Fruit fly (Drosophila melanogaster) whole organism, embryonic: ENCODE results near the gene rngo.

Source experiments
- Blimp-1 ChIP-seq: fragments of 200-800 bp; sonication (Bioruptor generic); optimal IDR thresholded peaks from 3 replicates; lab custom pipeline; 2018; ENCODE audit warnings: missing biosample characterization, missing genetic modification characterization, mild to moderate bottlenecking, moderate library complexity, missing genetic modification reagents
- CG10147 ChIP-seq: fragments of 200-800 bp; sonication (Bioruptor generic); optimal IDR thresholded peaks from 2 replicates; lab custom pipeline; 2019; ENCODE audit warnings: missing biosample characterization, mild to moderate bottlenecking, missing genetic modification characterization, moderate library complexity
- CG10979 ChIP-seq: fragments of 200-800 bp; sonication (Bioruptor generic); optimal IDR thresholded peaks from 2 replicates; lab custom pipeline; 2018; ENCODE audit warnings: missing biosample characterization, mild to moderate bottlenecking, missing genetic modification characterization, moderate library complexity
- CG11398 ChIP-seq: fragments of 200-800 bp; sonication (Bioruptor generic); optimal IDR thresholded peaks from 2 replicates; lab custom pipeline; 2016; ENCODE audit warnings: missing biosample characterization, missing genetic modification characterization
- CG12236 ChIP-seq: fragments of 200-800 bp; sonication (Bioruptor generic); optimal IDR thresholded peaks from 2 replicates; lab custom pipeline; 2016; ENCODE audit warnings: missing biosample characterization, missing genetic modification characterization
- CG12659 ChIP-seq: fragments of 200-800 bp; sonication (Bioruptor generic); optimal IDR thresholded peaks from 3 replicates; lab custom pipeline; 2017; ENCODE audit warnings: mild to moderate bottlenecking, missing biosample characterization, missing genetic modification reagents, missing genetic modification characterization
- CG13287 ChIP-seq: fragments of 200-800 bp; sonication (Bioruptor generic); IDR thresholded peaks from 2 replicates; pipeline ENCODE4 v1.3.6; 2022; ENCODE audit warnings: missing biosample characterization, missing genetic modification characterization; ENCODE audit not compliant: partially characterized antibody
- CG14050 ChIP-seq: fragments of 200-800 bp; sonication (Bioruptor generic); IDR thresholded peaks from 3 replicates; pipeline ENCODE4 v1.3.6; 2022; ENCODE audit warnings: missing biosample characterization, missing genetic modification characterization
- CG14441 ChIP-seq: fragments of 200-800 bp; sonication (Bioruptor generic); IDR thresholded peaks from 2 replicates; pipeline ENCODE4 v1.3.6; 2022; ENCODE audit warnings: missing biosample characterization, missing genetic modification characterization
- CG15269 ChIP-seq: fragments of 200-800 bp; sonication (Bioruptor generic); optimal IDR thresholded peaks from 2 replicates; lab custom pipeline; 2018; ENCODE audit warnings: missing biosample characterization, mild to moderate bottlenecking, missing genetic modification characterization, moderate library complexity
- CG16863 ChIP-seq: fragments of 200-800 bp; sonication (Bioruptor generic); optimal IDR thresholded peaks from 3 replicates; lab custom pipeline; 2016; ENCODE audit warnings: missing biosample characterization, missing genetic modification characterization
- CG17385 ChIP-seq: fragments of 200-800 bp; sonication (Bioruptor generic); optimal IDR thresholded peaks from 3 replicates; lab custom pipeline; 2018; ENCODE audit warnings: missing biosample characterization, mild to moderate bottlenecking, missing genetic modification characterization
- CG18619 ChIP-seq: fragments of 200-800 bp; sonication (Bioruptor generic); optimal IDR thresholded peaks from 3 replicates; lab custom pipeline; 2017; ENCODE audit warnings: missing biosample characterization, mild to moderate bottlenecking, missing genetic modification characterization
- CG4617 ChIP-seq: fragments of 200-800 bp; sonication (Bioruptor generic); optimal IDR thresholded peaks from 3 replicates; lab custom pipeline; 2016; ENCODE audit warnings: missing biosample characterization, missing genetic modification characterization, borderline replicate concordance
- CG5953 ChIP-seq: fragments of 200-800 bp; sonication (Bioruptor generic); IDR thresholded peaks from 2 replicates; pipeline ENCODE4 v1.3.6; 2022; ENCODE audit warnings: missing biosample characterization, missing genetic modification characterization
- CG7839 ChIP-seq: fragments of 200-800 bp; sonication (Bioruptor generic); optimal IDR thresholded peaks from 3 replicates; lab custom pipeline; 2018; ENCODE audit warnings: missing biosample characterization, mild to moderate bottlenecking, missing genetic modification characterization, moderate library complexity
- CG7987 ChIP-seq: fragments of 200-800 bp; sonication (Bioruptor generic); optimal IDR thresholded peaks from 2 replicates; lab custom pipeline; 2018; ENCODE audit warnings: missing biosample characterization, mild to moderate bottlenecking, missing genetic modification characterization, moderate library complexity
- Camta ChIP-seq: fragments of 200-800 bp; sonication (Bioruptor generic); optimal IDR thresholded peaks from 2 replicates; lab custom pipeline; 2016; ENCODE audit warnings: missing biosample characterization, missing genetic modification characterization
- Dad ChIP-seq: fragments of 200-800 bp; sonication (Bioruptor generic); optimal IDR thresholded peaks from 3 replicates; lab custom pipeline; 2016; ENCODE audit warnings: missing biosample characterization, missing genetic modification characterization
- Dbx ChIP-seq: fragments of 200-800 bp; sonication (Bioruptor generic); IDR thresholded peaks from 3 replicates; pipeline ENCODE4 v1.3.6; 2022; ENCODE audit warnings: missing biosample characterization, missing genetic modification characterization
- Dp ChIP-seq: fragments of 200-800 bp; sonication (Bioruptor generic); optimal IDR thresholded peaks from 2 replicates; lab custom pipeline; 2018; ENCODE audit warnings: missing biosample characterization, mild to moderate bottlenecking, missing genetic modification characterization, moderate library complexity
- Drgx ChIP-seq: fragments of 200-800 bp; sonication (Bioruptor generic); IDR thresholded peaks from 2 replicates; pipeline ENCODE4 v1.3.6; 2022; ENCODE audit warnings: missing biosample characterization, missing genetic modification characterization
- E2f2 ChIP-seq: fragments of 200-800 bp; sonication (Bioruptor generic); IDR thresholded peaks from 2 replicates; pipeline ENCODE4 v1.3.6; 2022; ENCODE audit warnings: missing biosample characterization, missing genetic modification characterization
- GATAe ChIP-seq: fragments of 200-800 bp; sonication (Bioruptor generic); conservative IDR thresholded peaks from 2 replicates; pipeline ENCODE4 v1.3.6; 2022; ENCODE audit warnings: missing biosample characterization, missing genetic modification characterization
- HLH3B ChIP-seq: fragments of 200-800 bp; sonication (Bioruptor generic); IDR thresholded peaks from 2 replicates; pipeline ENCODE4 v1.3.6; 2022; ENCODE audit warnings: missing biosample characterization, missing genetic modification characterization
- HmgZ ChIP-seq: fragments of 200-800 bp; sonication (Bioruptor generic); optimal IDR thresholded peaks from 2 replicates; lab custom pipeline; 2018; ENCODE audit warnings: missing biosample characterization, mild to moderate bottlenecking, missing genetic modification characterization
- Kr ChIP-seq: fragments of 200-800 bp; sonication (Bioruptor generic); optimal IDR thresholded peaks from 2 replicates; lab custom pipeline; 2017; ENCODE audit warnings: missing biosample characterization, mild to moderate bottlenecking, missing genetic modification characterization
- Mes4 ChIP-seq: fragments of 200-800 bp; sonication (Bioruptor generic); optimal IDR thresholded peaks from 2 replicates; lab custom pipeline; 2016; ENCODE audit warnings: missing biosample characterization, missing genetic modification characterization
- Nf-YC ChIP-seq: fragments of 200-800 bp; optimal IDR thresholded peaks from 3 replicates; lab custom pipeline; 2019; ENCODE audit warnings: missing biosample characterization, mild to moderate bottlenecking, missing genetic modification characterization, moderate library complexity
- Oaz ChIP-seq: fragments of 200-800 bp; sonication (Bioruptor generic); IDR thresholded peaks from 2 replicates; pipeline ENCODE4 v1.3.6; 2022; ENCODE audit warnings: missing biosample characterization, missing genetic modification characterization
- Rx ChIP-seq: fragments of 200-800 bp; sonication (Bioruptor generic); IDR thresholded peaks from 2 replicates; pipeline ENCODE4 v1.3.6; 2022; ENCODE audit warnings: missing biosample characterization, missing genetic modification characterization
- Sox102F ChIP-seq: fragments of 200-800 bp; sonication (Bioruptor generic); optimal IDR thresholded peaks from 2 replicates; lab custom pipeline; 2018; ENCODE audit warnings: missing biosample characterization, mild to moderate bottlenecking, missing genetic modification characterization, moderate library complexity
- Sry-β ChIP-seq: fragments of 200-800 bp; sonication (Bioruptor generic); optimal IDR thresholded peaks from 2 replicates; lab custom pipeline; 2018; ENCODE audit warnings: missing biosample characterization, mild to moderate bottlenecking, missing genetic modification characterization, moderate library complexity
- abd-A ChIP-seq: fragments of 200-800 bp; sonication (Bioruptor generic); optimal IDR thresholded peaks from 3 replicates; lab custom pipeline; 2019; ENCODE audit warnings: missing biosample characterization, mild to moderate bottlenecking, missing genetic modification characterization, moderate library complexity
- ash1 ChIP-seq: fragments of 200-800 bp; sonication (Bioruptor generic); optimal IDR thresholded peaks from 2 replicates; lab custom pipeline; 2018; ENCODE audit warnings: missing biosample characterization, mild to moderate bottlenecking, missing genetic modification characterization
- dysf ChIP-seq: fragments of 200-800 bp; sonication (Bioruptor generic); IDR thresholded peaks from 3 replicates; pipeline ENCODE4 v1.3.6; 2022; ENCODE audit warnings: missing biosample characterization, missing genetic modification characterization
- eve ChIP-seq, 2 experiments: fragments of >200 bp; optimal IDR thresholded peaks; 2 replicates each; lab custom pipeline; 2017; ENCODE audit warnings: missing biosample characterization in 2 of 2, missing genetic modification characterization in 2 of 2
- exex ChIP-seq: fragments of 200-800 bp; sonication (Bioruptor generic); optimal IDR thresholded peaks from 4 replicates; lab custom pipeline; 2018; ENCODE audit warnings: missing biosample characterization, mild to moderate bottlenecking, missing genetic modification characterization, moderate library complexity
- eyg ChIP-seq: fragments of 200-800 bp; sonication (Bioruptor generic); optimal IDR thresholded peaks from 3 replicates; lab custom pipeline; 2016; ENCODE audit warnings: missing biosample characterization, missing genetic modification characterization
- fd64A ChIP-seq: fragments of 200-800 bp; sonication (Bioruptor generic); optimal IDR thresholded peaks from 3 replicates; lab custom pipeline; 2018; ENCODE audit warnings: missing biosample characterization, mild to moderate bottlenecking, missing genetic modification characterization
- ftz-f1 ChIP-seq: fragments of 200-800 bp; sonication (Bioruptor generic); optimal IDR thresholded peaks from 2 replicates; lab custom pipeline; 2016; ENCODE audit warnings: missing biosample characterization, missing genetic modification characterization
- gt ChIP-seq: fragments of 200-800 bp; sonication (Bioruptor generic); IDR thresholded peaks from 2 replicates; pipeline ENCODE4 v1.3.6; 2022; ENCODE audit warnings: missing biosample characterization, missing genetic modification characterization
- mam ChIP-seq: fragments of 200-800 bp; sonication (Bioruptor generic); optimal IDR thresholded peaks from 3 replicates; lab custom pipeline; 2016; ENCODE audit warnings: missing biosample characterization, missing genetic modification characterization
- nmo ChIP-seq: fragments of 200-800 bp; sonication (Bioruptor generic); optimal IDR thresholded peaks from 2 replicates; lab custom pipeline; 2018; ENCODE audit warnings: missing biosample characterization, mild to moderate bottlenecking, missing genetic modification characterization, moderate library complexity
- pros ChIP-seq: fragments of 200-800 bp; sonication (Bioruptor generic); optimal IDR thresholded peaks from 3 replicates; lab custom pipeline; 2019; ENCODE audit warnings: missing biosample characterization, mild to moderate bottlenecking, missing genetic modification characterization, moderate library complexity
- pum ChIP-seq: fragments of 200-800 bp; sonication (Bioruptor generic); optimal IDR thresholded peaks from 2 replicates; lab custom pipeline; 2016; ENCODE audit warnings: missing biosample characterization, missing genetic modification characterization
- sens ChIP-seq: fragments of 200-800 bp; sonication (Bioruptor generic); peaks from one replicate; lab custom pipeline; 2016; ENCODE audit warnings: missing biosample characterization, missing genetic modification characterization
- shn ChIP-seq: fragments of 200-800 bp; sonication (Bioruptor generic); optimal IDR thresholded peaks from 3 replicates; lab custom pipeline; 2016; ENCODE audit warnings: missing biosample characterization, missing genetic modification characterization
- stwl ChIP-seq: fragments of 200-800 bp; sonication (Bioruptor generic); optimal IDR thresholded peaks from 3 replicates; lab custom pipeline; 2018; ENCODE audit warnings: missing biosample characterization, mild to moderate bottlenecking, missing genetic modification characterization, moderate library complexity
- zen ChIP-seq: fragments of 200-800 bp; sonication (Bioruptor generic); optimal IDR thresholded peaks from 3 replicates; lab custom pipeline; 2018; ENCODE audit warnings: missing biosample characterization, mild to moderate bottlenecking, missing genetic modification characterization, moderate library complexity

rngo gene

DNA sequence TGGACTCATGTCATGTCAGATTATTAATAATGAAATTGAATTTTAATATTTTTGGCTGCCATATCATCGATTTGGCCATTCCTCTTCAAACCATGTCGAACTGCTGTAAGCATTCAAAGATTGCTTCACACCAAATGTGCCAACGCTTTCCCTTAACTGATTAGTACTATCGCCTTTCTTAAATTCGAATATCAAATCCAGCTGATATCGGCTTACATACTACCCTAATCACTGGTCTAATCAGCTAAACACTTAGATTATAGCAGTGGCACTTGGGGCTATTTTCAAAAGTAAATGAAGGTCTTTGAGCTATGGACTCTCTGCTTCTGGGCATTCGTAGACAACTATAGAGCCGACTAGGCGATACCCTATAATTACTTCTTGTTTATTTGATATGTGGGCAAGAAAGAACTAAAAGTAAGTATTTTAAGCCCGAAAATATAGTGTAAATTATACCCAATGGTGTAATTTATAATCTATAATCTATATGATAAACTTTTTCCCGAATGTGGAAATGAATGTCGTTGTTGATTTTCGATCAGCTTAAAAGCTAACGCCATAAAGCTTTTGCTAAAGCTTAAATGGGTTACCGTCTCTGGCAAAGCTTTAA lies 37.3 kb upstream of the rngo start (continued):
- peak; percentile 81 for TF ChIP-seq CG5953 (GFP tag; lab: Robert Waterston, UW)
- TF ChIP-seq abd-A (tag; lab: Kevin White, UChicago): no peak
- no peak for TF ChIP-seq ash1 (GFP tag; lab: Kevin White, UChicago)
- peak; percentile 52 for TF ChIP-seq Oaz (GFP tag; lab: Robert Waterston, UW)
- TF ChIP-seq shn (GFP tag; lab: Kevin White, UChicago): no peak
- peak; percentile 78 for TF ChIP-seq CG12659
- peak; percentile 36 for TF ChIP-seq pum (GFP tag; lab: Kevin White, UChicago)
- TF ChIP-seq mam (GFP tag; lab: Kevin White, UChicago): peak; percentile 75
- no peak; the same call in 1 of the 2 replicates for TF ChIP-seq CG13287 (GFP tag; lab: Robert Waterston, UW)
- no peak for TF ChIP-seq CG12236
- TF ChIP-seq Mes4 (GFP tag; lab: Kevin White, UChicago): peak; percentile 17
- TF ChIP-seq CG11398: peak; percentile 15
- TF ChIP-seq CG7839: peak; percentile 90
- TF ChIP-seq CG17385 (GFP tag; lab: Kevin White, UChicago): peak; percentile 68
- no peak for TF ChIP-seq gt (GFP tag; lab: Robert Waterston, UW)
- TF ChIP-seq Dp (GFP tag; lab: Kevin White, UChicago): no peak
- peak; percentile 28 for TF ChIP-seq CG16863 (GFP tag; lab: Kevin White, UChicago)
- peak; percentile 63 for TF ChIP-seq CG14050 (GFP tag; lab: Robert Waterston, UW)
- no peak for TF ChIP-seq CG10147 (GFP tag; lab: Kevin White, UChicago)
- peak; percentile 88 for TF ChIP-seq Sox102F (GFP tag; lab: Kevin White, UChicago)
- TF ChIP-seq dysf: peak; percentile 88
- peak; percentile 56 for TF ChIP-seq Camta (GFP tag; lab: Kevin White, UChicago)
- TF ChIP-seq eyg (GFP tag; lab: Kevin White, UChicago): peak; percentile 1
- TF ChIP-seq HLH3B: peak; percentile 83
- no peak for TF ChIP-seq Blimp-1
- peak; percentile 18 for TF ChIP-seq zen
- TF ChIP-seq Dbx (GFP tag; lab: Robert Waterston, UW): peak; percentile 71; the same call in 2 of the 3 replicates
- TF ChIP-seq nmo (GFP tag; lab: Kevin White, UChicago): peak; percentile 72
- no peak for TF ChIP-seq Nf-YC (tag; lab: Kevin White, UChicago)
- no peak for TF ChIP-seq Sry-β (GFP tag; lab: Kevin White, UChicago)
- TF ChIP-seq CG14441 (GFP tag; lab: Robert Waterston, UW): peak; percentile 78
- TF ChIP-seq exex (tag; lab: Kevin White, UChicago): peak; percentile 99
- TF ChIP-seq CG10979 (tag; lab: Kevin White, UChicago): peak; percentile 59
- TF ChIP-seq HmgZ (tag; lab: Kevin White, UChicago): peak; percentile 81
- TF ChIP-seq eve (GFP tag; optimal IDR thresholded peaks at IDR 0.05; lab: Kevin White, UChicago): no peak
- no peak for TF ChIP-seq CG4617 (GFP tag; lab: Kevin White, UChicago)
- TF ChIP-seq Rx (GFP tag; lab: Robert Waterston, UW): peak; percentile 63
- TF ChIP-seq CG7987 (GFP tag; lab: Kevin White, UChicago): peak; percentile 43
- TF ChIP-seq ftz-f1: peak; percentile 38
- peak; percentile 56 for TF ChIP-seq E2f2 (GFP tag; lab: Robert Waterston, UW)
- TF ChIP-seq CG18619 (GFP tag; lab: Kevin White, UChicago): peak; percentile 75
- TF ChIP-seq CG15269: peak; percentile 89
- TF ChIP-seq Drgx (GFP tag; lab: Robert Waterston, UW): peak; percentile 90
- TF ChIP-seq pros (GFP tag; lab: Kevin White, UChicago): no peak
- TF ChIP-seq Dad: peak; percentile 43
- TF ChIP-seq sens (GFP tag; lab: Kevin White, UChicago): peak; percentile 92
- TF ChIP-seq Kr: no peak
- peak; percentile 44 for TF ChIP-seq GATAe (GFP tag; lab: Robert Waterston, UW)
- TF ChIP-seq stwl: no peak
- TF ChIP-seq fd64A (GFP tag; lab: Kevin White, UChicago): no peak
